Worm (Caenorhabditis elegans): Measurements from ENCODE around the gene Y4C6B.2.

DNA sequence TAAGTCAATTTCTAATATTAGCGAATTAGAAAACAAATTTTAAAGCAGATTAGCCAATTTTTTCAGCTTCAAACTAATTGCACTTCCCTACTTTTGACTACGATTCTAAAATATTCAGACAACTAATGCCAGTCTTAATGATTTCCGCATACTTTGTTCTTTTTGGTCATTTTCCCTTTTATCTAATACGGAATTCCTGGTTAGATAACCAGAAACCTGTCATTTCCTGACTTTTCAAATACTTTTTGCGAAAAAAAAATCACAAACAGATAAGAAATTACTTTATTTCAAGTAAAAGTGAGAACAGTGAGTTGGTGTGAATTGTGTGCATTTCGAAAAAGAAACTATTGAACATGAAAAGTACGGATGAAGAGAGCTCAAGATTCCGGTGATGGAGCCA is 40.8 kb downstream of the Y4C6B.2 start:
- no peak for TF ChIP-seq flt-1 (GFP tag; IDR thresholded peaks at IDR 0.05)
- TF ChIP-seq ztf-29 (GFP tag; IDR thresholded peaks at IDR 0.05), result no peak
- TF ChIP-seq cog-1 (tag; optimal IDR thresholded peaks at IDR 0.05), result no peak
- no peak for TF ChIP-seq ztf-23 (GFP tag; IDR thresholded peaks at IDR 0.05)
- TF ChIP-seq tab-1 (GFP tag; IDR thresholded peaks at IDR 0.05), result no peak
- TF ChIP-seq T22C8.4 (GFP tag; IDR thresholded peaks at IDR 0.05), result no peak
- TF ChIP-seq ref-1 (GFP tag; conservative IDR thresholded peaks at IDR 0.05), result no peak
- TF ChIP-seq med-1 (GFP tag; optimal IDR thresholded peaks at IDR 0.05; ENCODE audit: insufficient read depth), result no peak

Measured in whole organism, midembryonic.